Worm (Caenorhabditis elegans) whole organism, L2 larva: ENCODE data around the gene F07H5.13.

Source experiments
- C34F6.9 ChIP-seq: fragments of 150-350 bp; optimal IDR thresholded peaks from 2 replicates; lab custom pipeline; 2014; ENCODE audit warnings: missing biosample characterization, missing genetic modification characterization
- F13H6.1 ChIP-seq: sonication (generic microtip); optimal IDR thresholded peaks from 2 replicates; lab custom pipeline; 2016; ENCODE audit warnings: missing genetic modification characterization, missing compliant biosample characterization
- R02D3.7 ChIP-seq: fragments of 150-350 bp; optimal IDR thresholded peaks from 2 replicates; lab custom pipeline; 2014; ENCODE audit warnings: missing biosample characterization, missing genetic modification characterization
- Y55F3AM.14 ChIP-seq: fragments of 200-800 bp; sonication (Bioruptor generic); optimal IDR thresholded peaks from 2 replicates; lab custom pipeline; 2018; ENCODE audit warnings: mild to moderate bottlenecking, missing genetic modification characterization, missing compliant biosample characterization
- ZK546.5 ChIP-seq: sonication (generic microtip); optimal IDR thresholded peaks from 2 replicates; lab custom pipeline; 2017; ENCODE audit warnings: missing biosample characterization, missing genetic modification characterization
- alr-1 ChIP-seq: fragments of 150-350 bp; optimal IDR thresholded peaks from 2 replicates; lab custom pipeline; 2014; ENCODE audit warnings: missing biosample characterization, missing genetic modification characterization
- aly-2 ChIP-seq: fragments of 150-350 bp; optimal IDR thresholded peaks from 2 replicates; lab custom pipeline; 2014; ENCODE audit warnings: missing biosample characterization, missing genetic modification characterization
- ama-1 ChIP-seq: fragments of 150-350 bp; optimal IDR thresholded peaks from 2 replicates; lab custom pipeline; 2018; ENCODE audit warnings: inconsistent platforms
- ceh-16 ChIP-seq: fragments of 150-350 bp; optimal IDR thresholded peaks from 2 replicates; lab custom pipeline; 2014; ENCODE audit warnings: missing biosample characterization, missing genetic modification characterization
- ceh-82 ChIP-seq: fragments of 150-350 bp; optimal IDR thresholded peaks from 2 replicates; lab custom pipeline; 2014; ENCODE audit warnings: missing biosample characterization, missing genetic modification characterization
- crh-2 ChIP-seq: sonication (generic microtip); optimal IDR thresholded peaks from 2 replicates; lab custom pipeline; 2017; ENCODE audit warnings: missing biosample characterization, missing genetic modification characterization
- dmd-4 ChIP-seq: sonication (generic microtip); optimal IDR thresholded peaks from 2 replicates; lab custom pipeline; 2017; ENCODE audit warnings: missing biosample characterization, missing genetic modification characterization
- egl-27 ChIP-seq: sonication (generic microtip); optimal IDR thresholded peaks from 3 replicates; lab custom pipeline; 2017; ENCODE audit warnings: missing biosample characterization, missing genetic modification reagents, missing genetic modification characterization
- elt-1 ChIP-seq: fragments of 150-350 bp; optimal IDR thresholded peaks from 2 replicates; lab custom pipeline; 2014; ENCODE audit warnings: missing biosample characterization, missing genetic modification characterization
- elt-3 ChIP-seq: sonication (generic microtip); optimal IDR thresholded peaks from 2 replicates; lab custom pipeline; 2017; ENCODE audit warnings: missing biosample characterization, missing genetic modification characterization
- fos-1 ChIP-seq: fragments of 150-350 bp; optimal IDR thresholded peaks from 2 replicates; lab custom pipeline; 2014; ENCODE audit warnings: missing biosample characterization, missing genetic modification characterization
- gmeb-1 ChIP-seq: fragments of 150-350 bp; optimal IDR thresholded peaks from 2 replicates; lab custom pipeline; 2014; ENCODE audit warnings: missing biosample characterization, missing genetic modification characterization
- lin-11 ChIP-seq: fragments of 150-350 bp; sonication (generic microtip); optimal IDR thresholded peaks from 2 replicates; lab custom pipeline; 2014; ENCODE audit warnings: missing biosample characterization, missing genetic modification characterization, inconsistent platforms, mixed read lengths
- lin-13 ChIP-seq: fragments of 150-350 bp; optimal IDR thresholded peaks from 2 replicates; lab custom pipeline; 2014; ENCODE audit warnings: missing biosample characterization, missing genetic modification reagents, missing genetic modification characterization
- lin-39 ChIP-seq: fragments of 150-350 bp; optimal IDR thresholded peaks from 2 replicates; lab custom pipeline; 2014; ENCODE audit warnings: missing biosample characterization, missing genetic modification reagents, missing genetic modification characterization
- lsy-2 ChIP-seq, 2 experiments: fragments of 150-350 bp in 1 of 2; sonication (generic microtip) in 1 of 2; optimal IDR thresholded peaks; 2 replicates each; lab custom pipeline; 2014 to 2017; ENCODE audit warnings: missing biosample characterization in 2 of 2, missing genetic modification characterization in 2 of 2
- mab-5 ChIP-seq: fragments of 150-350 bp; optimal IDR thresholded peaks from 2 replicates; lab custom pipeline; 2014; ENCODE audit warnings: missing biosample characterization, missing genetic modification characterization
- mbf-1 ChIP-seq: sonication (generic microtip); optimal IDR thresholded peaks from 2 replicates; lab custom pipeline; 2017; ENCODE audit warnings: missing biosample characterization, missing genetic modification characterization
- nhr-10 ChIP-seq: sonication (generic microtip); optimal IDR thresholded peaks from 2 replicates; lab custom pipeline; 2017; ENCODE audit warnings: missing biosample characterization, missing genetic modification characterization
- nhr-11 ChIP-seq: fragments of 150-350 bp; optimal IDR thresholded peaks from 2 replicates; lab custom pipeline; 2014; ENCODE audit warnings: missing biosample characterization, missing genetic modification characterization
- nhr-12 ChIP-seq: fragments of 150-350 bp; optimal IDR thresholded peaks from 2 replicates; lab custom pipeline; 2014; ENCODE audit warnings: missing biosample characterization, missing genetic modification characterization
- nhr-23 ChIP-seq: fragments of 150-350 bp; optimal IDR thresholded peaks from 2 replicates; lab custom pipeline; 2014; ENCODE audit warnings: missing biosample characterization, missing genetic modification reagents, missing genetic modification characterization
- nhr-237 ChIP-seq: fragments of 150-350 bp; optimal IDR thresholded peaks from 2 replicates; lab custom pipeline; 2014; ENCODE audit warnings: missing biosample characterization, missing genetic modification characterization
- nhr-25 ChIP-seq: fragments of 150-350 bp; sonication (generic microtip); optimal IDR thresholded peaks from 3 replicates; lab custom pipeline; 2014; ENCODE audit warnings: missing biosample characterization, missing genetic modification characterization
- nhr-6 ChIP-seq: fragments of 150-350 bp; optimal IDR thresholded peaks from 2 replicates; lab custom pipeline; 2014; ENCODE audit warnings: missing biosample characterization, missing genetic modification characterization
- nhr-77 ChIP-seq: fragments of 150-350 bp; optimal IDR thresholded peaks from 2 replicates; lab custom pipeline; 2014; ENCODE audit warnings: missing biosample characterization, missing genetic modification characterization
- peb-1 ChIP-seq: fragments of 150-350 bp; optimal IDR thresholded peaks from 2 replicates; lab custom pipeline; 2014; ENCODE audit warnings: missing biosample characterization, missing genetic modification characterization
- sem-4 ChIP-seq: fragments of 150-350 bp; optimal IDR thresholded peaks from 2 replicates; lab custom pipeline; 2014; ENCODE audit warnings: missing biosample characterization, missing genetic modification reagents, missing genetic modification characterization
- skn-1 ChIP-seq: sonication (generic microtip); optimal IDR thresholded peaks from 2 replicates; lab custom pipeline; 2017; ENCODE audit warnings: missing biosample characterization, missing genetic modification characterization
- sma-3 ChIP-seq: sonication (generic microtip); optimal IDR thresholded peaks from 2 replicates; lab custom pipeline; 2016; ENCODE audit warnings: missing genetic modification reagents, missing genetic modification characterization, missing compliant biosample characterization
- snpc-4 ChIP-seq: fragments of 150-350 bp; optimal IDR thresholded peaks from 2 replicates; lab custom pipeline; 2014; ENCODE audit warnings: missing biosample characterization, missing genetic modification characterization
- unc-39 ChIP-seq: fragments of 150-350 bp; optimal IDR thresholded peaks from 2 replicates; lab custom pipeline; 2014; ENCODE audit warnings: missing biosample characterization, missing genetic modification characterization
- unc-55 ChIP-seq: fragments of 150-350 bp; sonication (generic microtip); optimal IDR thresholded peaks from 3 replicates; lab custom pipeline; 2014; ENCODE audit warnings: missing biosample characterization, missing genetic modification reagents, missing genetic modification characterization
- unc-62 ChIP-seq: fragments of 150-350 bp; optimal IDR thresholded peaks from 2 replicates; lab custom pipeline; 2014; ENCODE audit warnings: missing biosample characterization, missing genetic modification reagents, missing genetic modification characterization
- ztf-11 ChIP-seq: sonication (generic microtip); optimal IDR thresholded peaks from 2 replicates; lab custom pipeline; 2017; ENCODE audit warnings: missing biosample characterization, missing genetic modification characterization
- ztf-4 ChIP-seq: fragments of 150-350 bp; optimal IDR thresholded peaks from 2 replicates; lab custom pipeline; 2014; ENCODE audit warnings: missing biosample characterization, missing genetic modification characterization

F07H5.13 gene

DNA sequence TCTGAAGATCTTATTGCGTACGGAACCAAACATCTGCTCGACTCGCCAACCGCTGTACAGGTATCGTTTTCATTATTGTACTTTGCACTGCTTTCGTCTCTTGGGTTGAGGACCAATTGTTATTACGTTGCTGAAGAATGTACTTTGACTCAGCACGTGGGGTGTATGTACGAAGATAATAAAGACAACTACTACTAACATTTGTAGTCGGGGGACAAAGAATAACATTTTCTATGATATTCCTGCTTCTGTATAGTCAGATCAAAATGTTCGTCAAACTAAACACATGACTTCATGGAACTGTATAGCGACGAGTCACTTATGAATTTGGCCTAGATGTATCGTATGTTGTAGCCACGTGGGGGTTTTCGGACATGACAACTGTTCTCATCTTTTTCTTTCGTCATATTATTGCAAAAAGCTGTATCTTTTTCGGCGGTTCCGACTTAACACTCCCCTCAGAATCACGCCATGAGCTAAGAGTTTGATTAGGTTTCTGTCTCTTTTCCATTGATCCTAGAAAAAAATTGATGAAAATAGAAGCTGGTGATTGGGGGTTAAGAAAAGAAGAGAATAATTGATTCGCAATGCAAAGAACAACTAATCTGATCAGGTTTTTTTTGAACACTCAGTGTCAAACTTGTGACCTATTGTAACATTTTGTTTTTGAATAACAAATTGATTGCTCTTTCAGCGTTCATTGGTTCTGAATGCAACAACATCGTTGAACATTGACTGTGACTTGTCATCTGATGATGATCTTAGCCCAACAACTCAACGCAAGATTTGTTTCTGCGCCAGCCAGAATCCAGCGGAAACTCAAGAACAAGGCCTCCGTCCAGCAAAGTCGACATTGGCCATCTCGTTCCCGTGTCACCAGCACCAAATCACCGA, 45.6 kb upstream of the F07H5.13 start (continued):
- no peak for TF ChIP-seq nhr-77 (tag; lab: Kevin White, UChicago)
- no peak for TF ChIP-seq gmeb-1
- TF ChIP-seq ceh-82 = no peak
- TF ChIP-seq crh-2 (tag; lab: Kevin White, UChicago) = peak; percentile 39
- TF ChIP-seq fos-1 = no peak
- no peak for TF ChIP-seq unc-39 (tag; lab: Kevin White, UChicago)
- TF ChIP-seq ztf-4 = peak; percentile 35
- TF ChIP-seq elt-3 (tag; lab: Kevin White, UChicago) = no peak
- no peak for TF ChIP-seq Y55F3AM.14 (GFP tag; lab: Kevin White, UChicago)
- TF ChIP-seq lin-13 (GFP tag; lab: Kevin White, UChicago) = no peak
- peak in 1 of 2 experiments; percentile 23 for TF ChIP-seq lsy-2 (tag; optimal IDR thresholded peaks at IDR 0.05; lab: Kevin White, UChicago)
- TF ChIP-seq dmd-4 (tag; lab: Kevin White, UChicago) = no peak
- TF ChIP-seq snpc-4 (tag; lab: Kevin White, UChicago) = no peak
- TF ChIP-seq ZK546.5 = no peak

DNA sequence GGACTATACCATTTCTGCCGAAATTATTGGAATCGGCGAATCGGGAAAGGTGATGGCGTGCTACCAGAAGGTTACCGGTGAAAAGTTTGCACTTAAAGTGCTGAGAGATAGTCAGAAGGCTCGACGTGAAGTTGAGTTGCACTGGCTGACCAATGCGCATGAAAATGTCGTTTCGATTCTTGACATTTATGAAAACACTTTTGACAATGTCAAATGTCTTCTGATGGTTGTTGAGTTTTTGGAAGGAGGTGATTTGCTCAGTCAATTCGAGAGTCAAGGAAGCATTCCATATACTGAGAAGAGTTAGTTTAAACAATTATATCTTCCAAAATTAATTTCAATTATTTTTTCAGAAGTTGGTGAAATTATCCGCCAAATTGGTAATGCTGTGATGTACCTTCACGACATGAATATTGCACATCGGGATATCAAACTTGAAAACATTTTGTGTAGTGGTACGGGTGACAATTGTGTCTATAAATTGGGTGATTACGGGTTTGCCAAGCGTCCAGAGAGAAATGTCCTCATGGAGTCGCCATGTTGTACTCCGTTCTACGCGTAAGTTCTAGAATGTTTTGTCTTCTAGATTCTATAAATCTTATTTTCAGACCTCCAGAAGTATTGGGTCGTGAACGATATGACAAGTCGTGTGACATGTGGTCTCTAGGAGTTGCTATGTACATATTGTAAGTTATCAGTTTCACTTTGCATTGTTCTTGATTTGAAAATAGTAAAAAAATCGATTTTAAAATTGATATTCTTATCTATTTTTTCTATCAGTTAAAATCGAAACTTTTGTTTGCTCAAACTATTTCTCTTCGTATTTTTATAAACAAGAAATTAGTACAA, 44.7 kb upstream of the F07H5.13 start:
- TF ChIP-seq ama-1 (lab: Kevin White, UChicago) = peak; percentile 4
- no peak for TF ChIP-seq nhr-237
- TF ChIP-seq dmd-4 (tag; lab: Kevin White, UChicago) = no peak
- no peak for TF ChIP-seq nhr-10 (tag; lab: Kevin White, UChicago)
- TF ChIP-seq fos-1 = no peak
- TF ChIP-seq lsy-2 (tag; optimal IDR thresholded peaks at IDR 0.05; lab: Kevin White, UChicago) = peak in 1 of 2 experiments; percentile 20
- TF ChIP-seq unc-62 (GFP tag; lab: Kevin White, UChicago) = no peak
- TF ChIP-seq lin-13 (GFP tag; lab: Kevin White, UChicago) = peak; percentile 37
- TF ChIP-seq unc-55 (GFP tag; lab: Kevin White, UChicago) = no peak
- no peak for TF ChIP-seq nhr-12 (tag; lab: Kevin White, UChicago)
- TF ChIP-seq crh-2 (tag; lab: Kevin White, UChicago) = no peak
- TF ChIP-seq, all 48 proteins: peak for 3

DNA sequence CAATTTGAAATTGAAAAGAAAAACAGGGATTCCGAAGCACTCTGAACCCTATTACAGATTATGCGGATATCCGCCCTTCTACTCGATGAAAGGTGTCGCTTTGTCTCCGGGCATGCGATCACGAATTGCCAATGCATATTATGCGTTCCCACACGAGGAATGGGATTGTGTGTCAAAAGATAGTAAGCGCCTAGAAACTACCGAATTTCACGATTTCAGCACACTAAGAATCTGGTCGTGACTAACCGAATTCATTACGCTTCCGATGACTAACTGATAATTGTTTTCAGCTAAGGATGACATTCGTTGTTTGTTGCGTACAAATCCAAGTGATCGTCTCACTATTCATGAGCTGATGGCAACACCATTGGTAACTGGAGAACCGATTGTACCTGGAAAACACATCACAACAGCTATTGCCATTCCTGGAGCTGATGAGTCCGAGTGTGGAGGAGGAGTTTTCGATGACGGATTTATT, 44.0 kb upstream of the F07H5.13 start:
- TF ChIP-seq ama-1 (lab: Kevin White, UChicago) (peak; percentile 52), nhr-25 (tag; lab: Kevin White, UChicago) (peak; percentile 25), sem-4 (tag; lab: Kevin White, UChicago) (peak; percentile 56), unc-55 (GFP tag; lab: Kevin White, UChicago) (no peak)
- TF ChIP-seq, all 48 proteins: peak for 3

DNA sequence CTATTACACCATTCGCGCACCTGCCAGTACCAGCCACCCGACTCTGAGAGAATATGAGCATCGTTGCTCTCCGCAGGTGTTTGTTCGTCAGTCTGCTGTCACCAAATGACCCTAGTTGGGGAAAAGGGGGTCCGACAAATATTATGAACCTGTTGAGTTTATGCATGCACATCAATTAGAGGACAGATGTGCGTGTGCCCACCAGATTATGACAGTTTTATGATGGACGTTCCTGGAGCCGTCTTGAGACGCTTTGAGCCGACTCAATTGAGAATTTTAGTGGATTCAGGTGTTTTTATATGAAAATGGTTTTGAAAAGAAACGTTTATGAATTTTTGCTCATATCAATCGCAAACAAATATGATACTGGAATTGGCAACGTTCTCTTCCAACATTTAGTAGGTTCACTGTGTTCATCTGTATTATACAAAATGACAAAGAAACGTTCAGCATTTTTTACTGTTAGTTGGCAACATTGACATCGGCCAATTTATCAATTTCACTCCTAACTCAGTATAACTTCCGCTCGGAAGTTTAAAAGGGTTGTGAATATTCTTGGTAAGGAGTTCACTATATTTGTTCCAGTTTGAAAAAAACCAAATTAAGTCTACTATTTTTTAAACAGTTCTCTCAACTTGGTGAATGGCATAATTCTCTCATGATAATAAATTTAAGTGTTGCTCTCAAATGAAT, 43.0 kb upstream of the F07H5.13 start:
- TF ChIP-seq nhr-237 (no peak), C34F6.9 (tag; lab: Kevin White, UChicago) (peak; percentile 25), mbf-1 (tag; lab: Kevin White, UChicago) (no peak), nhr-12 (tag; lab: Kevin White, UChicago) (no peak), aly-2 (no peak), nhr-11 (tag; lab: Kevin White, UChicago) (no peak), sem-4 (tag; lab: Kevin White, UChicago) (peak; percentile 76), lin-11 (tag; lab: Kevin White, UChicago) (peak; percentile 23), gmeb-1 (no peak), alr-1 (tag; lab: Kevin White, UChicago) (no peak), egl-27 (tag; lab: Kevin White, UChicago) (no peak), F13H6.1 (tag; lab: Kevin White, UChicago) (peak; percentile 48), sma-3 (peak; percentile 69), ZK546.5 (no peak), Y55F3AM.14 (GFP tag; lab: Kevin White, UChicago) (no peak), ztf-11 (tag; lab: Kevin White, UChicago) (no peak), nhr-23 (tag; lab: Kevin White, UChicago) (no peak), crh-2 (tag; lab: Kevin White, UChicago) (peak; percentile 17), unc-62 (GFP tag; lab: Kevin White, UChicago) (no peak), peb-1 (tag; lab: Kevin White, UChicago) (no peak), R02D3.7 (tag; lab: Kevin White, UChicago) (no peak), lsy-2 (tag; optimal IDR thresholded peaks at IDR 0.05; lab: Kevin White, UChicago) (peak in 1 of 2 experiments; percentile 55), nhr-10 (tag; lab: Kevin White, UChicago) (no peak), elt-1 (tag; lab: Kevin White, UChicago) (no peak), lin-39 (no peak), ceh-16 (tag; lab: Kevin White, UChicago) (no peak), fos-1 (no peak), elt-3 (tag; lab: Kevin White, UChicago) (no peak), ztf-4 (peak; percentile 93), skn-1 (tag; lab: Kevin White, UChicago) (no peak), mab-5 (no peak), nhr-77 (tag; lab: Kevin White, UChicago) (no peak), nhr-6 (tag; lab: Kevin White, UChicago) (peak; percentile 1)
